Worm (Caenorhabditis elegans): ENCODE measurements around the gene srh-104.

ce11 chrV:16220020-16220419, 24.0 kb downstream of the srh-104 start:
- TF ChIP-seq ama-1 (optimal IDR thresholded peaks at IDR 0.05) (no peak), sox-4 (tag; optimal IDR thresholded peaks at IDR 0.05) (no peak), ref-2 (tag; optimal IDR thresholded peaks at IDR 0.05) (no peak), pha-4 (tag; optimal IDR thresholded peaks at IDR 0.05) (no peak), hlh-30 (tag; optimal IDR thresholded peaks at IDR 0.05; ENCODE audit: insufficient read depth) (no peak), ceh-18 (tag; optimal IDR thresholded peaks at IDR 0.05) (no peak), F13H6.1 (tag; optimal IDR thresholded peaks at IDR 0.05) (no peak), ceh-30 (tag; optimal IDR thresholded peaks at IDR 0.05) (no peak), ceh-2 (tag; optimal IDR thresholded peaks at IDR 0.05) (no peak), ets-4 (tag; optimal IDR thresholded peaks at IDR 0.05) (no peak), tbx-2 (tag; optimal IDR thresholded peaks at IDR 0.05) (no peak), dve-1 (tag; optimal IDR thresholded peaks at IDR 0.05) (no peak), pag-3 (tag; optimal IDR thresholded peaks at IDR 0.05; ENCODE audit: borderline replicate concordance) (no peak)
